Fruit fly (Drosophila melanogaster) whole organism, embryonic: ENCODE results near the gene gry.

Source experiments
- CG3163 ChIP-seq: fragments of 200-800 bp; sonication (Bioruptor generic); optimal IDR thresholded peaks from 3 replicates; lab custom pipeline; 2016; ENCODE audit warnings: missing biosample characterization, missing genetic modification characterization
- Doc2 ChIP-seq: fragments of 200-800 bp; sonication (Bioruptor generic); IDR thresholded peaks from 2 replicates; pipeline ENCODE4 v1.3.6; 2022; ENCODE audit warnings: missing biosample characterization, missing genetic modification characterization
- Jarid2 ChIP-seq: fragments of 200-800 bp; sonication (Bioruptor generic); optimal IDR thresholded peaks from 3 replicates; lab custom pipeline; 2017; ENCODE audit warnings: mild to moderate bottlenecking, missing biosample characterization, missing genetic modification reagents, missing genetic modification characterization
- PHDP ChIP-seq: fragments of 200-800 bp; sonication (Bioruptor generic); optimal IDR thresholded peaks from 3 replicates; lab custom pipeline; 2018; ENCODE audit warnings: missing biosample characterization, mild to moderate bottlenecking, missing genetic modification characterization, moderate library complexity
- crp ChIP-seq, 2 experiments: fragments of 200-800 bp; sonication (Bioruptor generic); optimal IDR thresholded peaks; 2 replicates in 1 of 2; 3 replicates in 1 of 2; lab custom pipeline; 2017; ENCODE audit warnings: missing biosample characterization in 2 of 2, missing genetic modification characterization in 2 of 2, mild to moderate bottlenecking in 1 of 2, moderate library complexity in 1 of 2
- fd102C ChIP-seq: fragments of 200-800 bp; sonication (Bioruptor generic); optimal IDR thresholded peaks from 2 replicates; lab custom pipeline; 2018; ENCODE audit warnings: missing biosample characterization, mild to moderate bottlenecking, missing genetic modification characterization, moderate library complexity
- insv ChIP-seq, 2 experiments: fragments of 200-800 bp; sonication (Bioruptor generic); optimal IDR thresholded peaks; 3 replicates each; lab custom pipeline; 2016 to 2018; ENCODE audit warnings: missing biosample characterization in 2 of 2, missing genetic modification characterization in 2 of 2
- prd ChIP-seq, 3 experiments: fragments of >200 bp in 2 of 3; fragments of 200-800 bp in 1 of 3; sonication (Bioruptor generic) in 1 of 3; optimal IDR thresholded peaks in 2 of 3; IDR thresholded peaks in 1 of 3; 2 replicates in 2 of 3; 3 replicates in 1 of 3; pipeline versions ENCODE4 v1.3.6 to Lab custom; 2017 to 2022; ENCODE audit warnings: missing biosample characterization in 1 of 3, missing genetic modification characterization in 1 of 3

DNA sequence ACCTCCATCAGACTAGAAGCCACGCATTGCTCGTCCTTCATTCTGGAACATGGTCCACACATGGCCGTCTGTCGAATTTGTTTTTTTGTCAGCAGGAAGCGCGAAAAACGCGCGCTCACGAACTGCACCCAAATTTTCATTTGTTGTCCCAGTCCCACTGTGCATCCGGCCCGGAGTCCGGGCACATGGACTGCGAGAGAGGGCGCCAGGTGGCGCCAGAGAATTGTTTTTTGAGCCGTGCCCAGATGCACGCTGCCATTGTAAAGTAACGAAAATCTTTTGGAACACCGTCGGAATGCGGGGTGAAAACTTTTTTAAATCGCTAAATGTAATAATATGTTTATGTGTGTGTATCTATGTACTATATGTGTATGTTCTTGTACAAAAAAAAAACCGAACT is 41.2 kb upstream of the gry start:
- TF ChIP-seq crp (GFP tag; optimal IDR thresholded peaks at IDR 0.05; lab: Kevin White, UChicago) (no peak), Jarid2 (GFP tag; lab: Kevin White, UChicago) (no peak), fd102C (no peak), PHDP (tag; lab: Kevin White, UChicago) (no peak), prd (optimal IDR thresholded peaks at IDR 0.05; lab: Kevin White, UChicago) (no peak), prd (GFP tag; IDR thresholded peaks at IDR 0.05; lab: Robert Waterston, UW) (no peak), Doc2 (GFP tag; lab: Robert Waterston, UW) (no peak), insv (GFP tag; optimal IDR thresholded peaks at IDR 0.05; lab: Kevin White, UChicago) (no peak), CG3163 (GFP tag; lab: Kevin White, UChicago) (no peak)
